Worm (Caenorhabditis elegans): ENCODE data around the gene mkk-4.
A peak's percentile ranks its signal among the peaks of the same experiment; 100 is the strongest.

DNA sequence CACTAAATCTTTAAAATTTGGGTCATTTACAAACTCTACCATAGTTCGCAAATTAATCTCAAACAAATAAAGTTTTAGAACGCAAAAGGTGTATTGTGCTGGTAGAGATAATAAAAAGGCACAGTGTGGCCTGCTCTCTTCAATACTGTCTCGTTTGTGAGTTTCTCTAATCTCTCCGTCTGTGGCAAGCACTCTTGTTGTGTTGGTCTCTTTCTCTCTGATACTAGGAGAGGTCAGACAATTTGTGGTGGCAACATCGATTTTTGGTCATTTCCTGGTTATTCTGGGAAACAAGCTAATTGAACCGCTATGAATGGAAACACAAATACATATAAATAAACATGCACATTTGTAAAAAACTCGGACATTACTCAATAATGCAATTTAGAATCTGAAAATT lies 46.6 kb downstream of the mkk-4 start, which contains the start of gene ZC373.5:
- TF ChIP-seq ama-1 (optimal IDR thresholded peaks at IDR 0.05) (no peak), nhr-11 (tag; optimal IDR thresholded peaks at IDR 0.05) (no peak), sox-4 (tag; optimal IDR thresholded peaks at IDR 0.05) (no peak), dve-1 (tag; optimal IDR thresholded peaks at IDR 0.05) (no peak), elt-2 (tag; optimal IDR thresholded peaks at IDR 0.05) (peak; percentile 36), fkh-6 (tag; optimal IDR thresholded peaks at IDR 0.05) (no peak), lin-11 (tag; optimal IDR thresholded peaks at IDR 0.05) (no peak), unc-42 (tag; optimal IDR thresholded peaks at IDR 0.05) (no peak), ceh-34 (tag; optimal IDR thresholded peaks at IDR 0.05) (no peak), tbx-2 (tag; optimal IDR thresholded peaks at IDR 0.05) (no peak), ceh-14 (tag; optimal IDR thresholded peaks at IDR 0.05) (no peak), dmd-4 (tag; optimal IDR thresholded peaks at IDR 0.05; ENCODE audit: borderline replicate concordance) (no peak), ztf-16 (tag; optimal IDR thresholded peaks at IDR 0.05) (no peak), F13H6.1 (tag; optimal IDR thresholded peaks at IDR 0.05) (no peak)

Data from whole organism, late embryonic.